Worm (Caenorhabditis elegans) whole organism, young adult: Measurements from ENCODE around the gene F25E5.1.

ENCODE experiments used
- F49E8.2 ChIP-seq: sonication (generic microtip); optimal IDR thresholded peaks from 3 replicates; lab custom pipeline; 2017; ENCODE audit warnings: missing genetic modification characterization, mild to moderate bottlenecking, missing compliant biosample characterization, antibody characterized with exemption, moderate library complexity; ENCODE audit not compliant: insufficient read depth
- ceh-100 ChIP-seq: fragments of 200-800 bp; sonication (Bioruptor generic); IDR thresholded peaks from 2 replicates; pipeline ENCODE4 v1.3.6; 2022; ENCODE audit warnings: missing genetic modification reagents, missing genetic modification characterization, missing compliant biosample characterization
- pha-4 ChIP-seq: fragments of 150-350 bp; sonication (generic microtip); optimal IDR thresholded peaks from 2 replicates; lab custom pipeline; 2014; ENCODE audit warnings: missing biosample characterization, missing genetic modification reagents, missing genetic modification characterization

ce11 chrV:7504271-7504670, 38.6 kb downstream of the F25E5.1 start, which contains the start of gene srh-229:
- TF ChIP-seq F49E8.2 (tag; lab: Kevin White, UChicago) (no peak), ceh-100 (GFP tag; lab: Robert Waterston, UW) (no peak), pha-4 (tag; lab: Kevin White, UChicago) (no peak)
